Worm (Caenorhabditis elegans) whole organism, L1 larva: ENCODE data around the gene srx-137.

ENCODE experiments used
- C04F5.9 ChIP-seq: sonication (generic microtip); optimal IDR thresholded peaks from 2 replicates; lab custom pipeline; 2016; ENCODE audit warnings: missing genetic modification characterization, missing compliant biosample characterization
- C16A3.4 ChIP-seq: fragments of 150-350 bp; optimal IDR thresholded peaks from 2 replicates; lab custom pipeline; 2014; ENCODE audit warnings: missing biosample characterization, missing genetic modification characterization
- F16B12.6 ChIP-seq: fragments of 150-350 bp; optimal IDR thresholded peaks from 2 replicates; lab custom pipeline; 2014; ENCODE audit warnings: missing biosample characterization, missing genetic modification characterization
- ceh-63 ChIP-seq: fragments of 200-800 bp; sonication (Bioruptor generic); optimal IDR thresholded peaks from 2 replicates; lab custom pipeline; 2018; ENCODE audit warnings: mild to moderate bottlenecking, missing genetic modification characterization, missing compliant biosample characterization
- ceh-88 ChIP-seq: fragments of 200-800 bp; sonication (Bioruptor generic); IDR thresholded peaks from 2 replicates; pipeline ENCODE4 v1.3.6; 2022; ENCODE audit warnings: missing genetic modification characterization, missing compliant biosample characterization
- ceh-90 ChIP-seq: sonication (generic microtip); optimal IDR thresholded peaks from 2 replicates; lab custom pipeline; 2016; ENCODE audit warnings: missing genetic modification characterization, missing compliant biosample characterization
- ces-1 ChIP-seq: fragments of 150-350 bp; optimal IDR thresholded peaks from 2 replicates; lab custom pipeline; 2014; ENCODE audit warnings: missing biosample characterization, missing genetic modification reagents, missing genetic modification characterization
- dsc-1 ChIP-seq: sonication (generic microtip); optimal IDR thresholded peaks from 2 replicates; lab custom pipeline; 2016; ENCODE audit warnings: mild to moderate bottlenecking, missing genetic modification characterization, missing compliant biosample characterization
- efl-1 ChIP-seq, 4 experiments: fragments of 150-350 bp; optimal IDR thresholded peaks in 3 of 4; peaks in 1 of 4; 1 replicate in 1 of 4; 2 replicates in 3 of 4; lab custom pipeline; 2014; ENCODE audit warnings: missing biosample characterization in 2 of 4, missing genetic modification characterization in 2 of 4, missing genetic modification reagents in 2 of 4
- efl-3 ChIP-seq: fragments of 200-800 bp; sonication (Bioruptor generic); optimal IDR thresholded peaks from 2 replicates; lab custom pipeline; 2018; ENCODE audit warnings: mild to moderate bottlenecking, missing genetic modification characterization, missing compliant biosample characterization
- egl-27 ChIP-seq, 2 experiments: fragments of 150-350 bp in 1 of 2; sonication (generic microtip); optimal IDR thresholded peaks; 3 replicates each; lab custom pipeline; 2017 to 2018; ENCODE audit warnings: missing biosample characterization in 2 of 2, missing genetic modification characterization in 2 of 2, missing genetic modification reagents in 2 of 2
- elt-2 ChIP-seq: sonication (generic microtip); optimal IDR thresholded peaks from 2 replicates; lab custom pipeline; 2016; ENCODE audit warnings: missing genetic modification characterization, mild to moderate bottlenecking, inconsistent platforms, missing compliant biosample characterization, missing genetic modification reagents
- elt-3 ChIP-seq, 6 experiments: fragments of 150-350 bp in 1 of 6; sonication (generic microtip); optimal IDR thresholded peaks; 2 replicates each; lab custom pipeline; 2017 to 2018; ENCODE audit warnings: missing biosample characterization in 6 of 6, missing genetic modification characterization in 6 of 6, inconsistent platforms in 1 of 6
- fkh-10 ChIP-seq: sonication (generic microtip); optimal IDR thresholded peaks from 2 replicates; lab custom pipeline; 2017; ENCODE audit warnings: missing biosample characterization, missing genetic modification reagents, missing genetic modification characterization
- fkh-8 ChIP-seq: sonication (generic microtip); optimal IDR thresholded peaks from 2 replicates; lab custom pipeline; 2016; ENCODE audit warnings: mild to moderate bottlenecking, missing genetic modification characterization, missing compliant biosample characterization
- hlh-4 ChIP-seq: sonication (generic microtip); optimal IDR thresholded peaks from 2 replicates; lab custom pipeline; 2016; ENCODE audit warnings: mild to moderate bottlenecking, missing genetic modification characterization, missing compliant biosample characterization
- hpl-2 ChIP-seq: fragments of 150-350 bp; optimal IDR thresholded peaks from 2 replicates; lab custom pipeline; 2014; ENCODE audit warnings: missing biosample characterization, missing genetic modification reagents, missing genetic modification characterization
- irx-1 ChIP-seq: sonication (generic microtip); optimal IDR thresholded peaks from 2 replicates; lab custom pipeline; 2016; ENCODE audit warnings: missing genetic modification characterization, missing compliant biosample characterization
- isw-1 ChIP-seq: fragments of 200-800 bp; sonication (Bioruptor generic); IDR thresholded peaks from 2 replicates; pipeline ENCODE4 v1.3.6; 2022; ENCODE audit warnings: missing genetic modification characterization, missing compliant biosample characterization
- jun-1 ChIP-seq: fragments of 150-350 bp; optimal IDR thresholded peaks from 2 replicates; lab custom pipeline; 2014; ENCODE audit warnings: missing biosample characterization, missing genetic modification reagents, missing genetic modification characterization
- lin-13 ChIP-seq: fragments of 150-350 bp; optimal IDR thresholded peaks from 2 replicates; lab custom pipeline; 2014; ENCODE audit warnings: missing biosample characterization, missing genetic modification reagents, missing genetic modification characterization
- lin-14 ChIP-seq: fragments of 200-800 bp; sonication (Bioruptor generic); optimal IDR thresholded peaks from 2 replicates; lab custom pipeline; 2018; ENCODE audit warnings: mild to moderate bottlenecking, missing genetic modification characterization, moderate library complexity, missing compliant biosample characterization
- lin-39 ChIP-seq: fragments of 150-350 bp; optimal IDR thresholded peaks from 2 replicates; lab custom pipeline; 2014; ENCODE audit warnings: missing biosample characterization, missing genetic modification reagents, missing genetic modification characterization
- lsy-2 ChIP-seq, 2 experiments: fragments of 150-350 bp; optimal IDR thresholded peaks; 2 replicates each; lab custom pipeline; 2014; ENCODE audit warnings: missing biosample characterization in 2 of 2, missing genetic modification characterization in 2 of 2
- nhr-11 ChIP-seq: fragments of 150-350 bp; optimal IDR thresholded peaks from 2 replicates; lab custom pipeline; 2014; ENCODE audit warnings: missing biosample characterization, missing genetic modification characterization
- nhr-19 ChIP-seq: fragments of 200-800 bp; sonication (Bioruptor generic); conservative IDR thresholded peaks from 2 replicates; pipeline ENCODE4 v1.3.6; 2022; ENCODE audit warnings: missing genetic modification characterization, missing compliant biosample characterization
- nhr-20 ChIP-seq: sonication (generic microtip); optimal IDR thresholded peaks from 2 replicates; lab custom pipeline; 2016; ENCODE audit warnings: mild to moderate bottlenecking, missing genetic modification characterization, missing compliant biosample characterization
- nhr-237 ChIP-seq: fragments of 150-350 bp; optimal IDR thresholded peaks from 2 replicates; lab custom pipeline; 2014; ENCODE audit warnings: missing biosample characterization, missing genetic modification characterization
- nhr-28 ChIP-seq: fragments of 150-350 bp; optimal IDR thresholded peaks from 2 replicates; lab custom pipeline; 2014; ENCODE audit warnings: missing biosample characterization, missing genetic modification characterization
- nhr-71 ChIP-seq: sonication (generic microtip); optimal IDR thresholded peaks from 2 replicates; lab custom pipeline; 2016; ENCODE audit warnings: mild to moderate bottlenecking, missing genetic modification characterization, moderate library complexity, missing compliant biosample characterization
- nhr-76 ChIP-seq: sonication (generic microtip); optimal IDR thresholded peaks from 2 replicates; lab custom pipeline; 2017; ENCODE audit warnings: missing biosample characterization, missing genetic modification characterization
- pag-3 ChIP-seq: sonication (generic microtip); optimal IDR thresholded peaks from 2 replicates; lab custom pipeline; 2017; ENCODE audit warnings: missing genetic modification characterization, mild to moderate bottlenecking, missing compliant biosample characterization, antibody characterized with exemption, borderline replicate concordance; ENCODE audit not compliant: insufficient read depth
- pax-3 ChIP-seq: fragments of 200-800 bp; sonication (Bioruptor generic); optimal IDR thresholded peaks from 2 replicates; lab custom pipeline; 2018; ENCODE audit warnings: mild to moderate bottlenecking, missing genetic modification characterization, moderate library complexity, missing compliant biosample characterization
- rnt-1 ChIP-seq: sonication (generic microtip); optimal IDR thresholded peaks from 2 replicates; lab custom pipeline; 2016; ENCODE audit warnings: mild to moderate bottlenecking, missing genetic modification characterization, moderate library complexity, missing compliant biosample characterization
- sptf-1 ChIP-seq: fragments of 150-350 bp; optimal IDR thresholded peaks from 2 replicates; lab custom pipeline; 2014; ENCODE audit warnings: missing biosample characterization, missing genetic modification characterization
- sup-37 ChIP-seq: fragments of 200-800 bp; sonication (Bioruptor generic); optimal IDR thresholded peaks from 2 replicates; lab custom pipeline; 2018; ENCODE audit warnings: mild to moderate bottlenecking, missing genetic modification characterization, missing compliant biosample characterization
- swsn-7 ChIP-seq: sonication (generic microtip); optimal IDR thresholded peaks from 2 replicates; lab custom pipeline; 2016; ENCODE audit warnings: missing genetic modification characterization, missing compliant biosample characterization
- tlp-1 ChIP-seq: fragments of 150-350 bp; optimal IDR thresholded peaks from 2 replicates; lab custom pipeline; 2014; ENCODE audit warnings: missing biosample characterization, missing genetic modification characterization
- unc-30 ChIP-seq: sonication (generic microtip); optimal IDR thresholded peaks from 2 replicates; lab custom pipeline; 2017; ENCODE audit warnings: missing biosample characterization, missing genetic modification characterization
- unc-98 ChIP-seq: fragments of 200-800 bp; sonication (Bioruptor generic); IDR thresholded peaks from 2 replicates; pipeline ENCODE4 v1.3.6; 2022; ENCODE audit warnings: missing genetic modification characterization, missing compliant biosample characterization
- vab-15 ChIP-seq: sonication (generic microtip); optimal IDR thresholded peaks from 2 replicates; lab custom pipeline; 2017; ENCODE audit warnings: missing genotype, mild to moderate bottlenecking, missing genetic modification characterization, missing compliant biosample characterization
- xbp-1 ChIP-seq: sonication (generic microtip); optimal IDR thresholded peaks from 2 replicates; lab custom pipeline; 2016; ENCODE audit warnings: missing genetic modification characterization, missing compliant biosample characterization
- zag-1 ChIP-seq: fragments of 150-350 bp; optimal IDR thresholded peaks from 2 replicates; lab custom pipeline; 2014; ENCODE audit warnings: missing biosample characterization, missing genetic modification characterization

The srx-137 gene

ce11 chrV:13880607-13881006 is 18.0 kb downstream of the srx-137 start, which contains the start of gene T22G5.3:
Gene T22G5.3 (plus strand): TSS chrV:13880907.
- no peak for TF ChIP-seq tlp-1 (tag; lab: Kevin White, UChicago)
- TF ChIP-seq irx-1 (tag; lab: Kevin White, UChicago): no peak
- TF ChIP-seq C16A3.4 (tag; lab: Kevin White, UChicago): no peak
- TF ChIP-seq lin-39 (tag; lab: Kevin White, UChicago): no peak
- TF ChIP-seq nhr-28 (tag; lab: Kevin White, UChicago): no peak
- TF ChIP-seq dsc-1 (tag; lab: Kevin White, UChicago): no peak
- TF ChIP-seq pax-3: no peak
- no peak for TF ChIP-seq ceh-90 (tag; lab: Kevin White, UChicago)
- TF ChIP-seq ces-1 (GFP tag; lab: Kevin White, UChicago): no peak
- no peak for TF ChIP-seq lin-14
- TF ChIP-seq hpl-2 (GFP tag; lab: Kevin White, UChicago): no peak
- TF ChIP-seq ceh-63 (GFP tag; lab: Kevin White, UChicago): no peak
- no peak for TF ChIP-seq isw-1 (GFP tag; lab: Robert Waterston, UW)
- no peak for TF ChIP-seq vab-15 (tag; lab: Kevin White, UChicago)
- TF ChIP-seq fkh-10 (GFP tag; lab: Kevin White, UChicago): no peak

DNA sequence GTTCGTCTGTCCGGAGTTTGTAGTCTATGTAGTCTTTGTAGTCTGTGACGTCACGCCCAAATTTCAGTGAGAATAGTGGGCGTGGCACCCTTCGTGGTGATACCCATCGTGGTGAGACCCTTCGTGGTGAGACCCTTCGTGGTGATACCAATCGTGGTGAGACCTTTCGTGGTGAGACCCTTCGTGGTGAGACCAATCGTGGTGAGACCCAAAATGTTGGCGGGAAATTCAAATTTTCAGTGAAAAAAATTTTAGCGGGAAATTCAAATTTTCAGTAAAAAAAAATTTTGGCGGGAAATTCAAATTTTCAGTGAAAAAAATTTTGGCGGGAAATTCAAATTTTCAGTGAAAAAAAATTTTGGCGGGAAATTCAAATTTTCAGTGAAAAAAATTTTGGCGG is 19.6 kb downstream of the srx-137 start:
- TF ChIP-seq isw-1 (GFP tag; lab: Robert Waterston, UW): peak; percentile 11; the same call in 1 of the 2 replicates
- TF ChIP-seq unc-98: peak; percentile 53; the same call in 1 of the 2 replicates

DNA sequence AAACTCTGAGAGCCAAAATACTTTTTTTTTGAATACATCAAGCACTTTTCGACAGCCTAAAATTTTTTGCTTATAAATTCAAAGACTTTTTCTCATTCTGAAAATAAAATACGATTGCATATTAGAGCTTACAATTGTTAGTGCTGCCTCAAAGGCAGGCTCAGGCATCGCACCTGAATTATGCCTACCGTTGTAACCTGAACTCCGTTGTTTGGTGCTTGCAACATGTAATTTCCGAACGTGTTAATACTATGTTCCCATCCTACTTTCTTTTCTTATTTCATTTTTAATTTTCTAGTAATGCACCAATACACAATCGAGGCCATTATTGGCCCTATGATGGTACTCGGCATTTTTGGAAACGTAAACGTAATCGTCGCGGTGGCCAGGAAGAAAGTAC is 24.8 kb downstream of the srx-137 start, which contains the start of gene srsx-19:
srsx-19 (plus strand) TSS at position 301 of the 400 bp plus-strand sequence.
- TF ChIP-seq efl-3 (no peak), lin-39 (tag; lab: Kevin White, UChicago) (no peak), swsn-7 (tag; lab: Kevin White, UChicago) (no peak), lsy-2 (tag; optimal IDR thresholded peaks at IDR 0.05; lab: Kevin White, UChicago) (no peak), hpl-2 (GFP tag; lab: Kevin White, UChicago) (no peak), elt-3 (tag; optimal IDR thresholded peaks at IDR 0.05; lab: Kevin White, UChicago) (no peak), ceh-88 (no peak), ces-1 (GFP tag; lab: Kevin White, UChicago) (no peak), nhr-71 (tag; lab: Kevin White, UChicago) (no peak), pag-3 (tag; lab: Kevin White, UChicago) (no peak), F16B12.6 (tag; lab: Kevin White, UChicago) (no peak), nhr-76 (no peak)

- TF ChIP-seq lin-13: no peak
- TF ChIP-seq efl-1 (optimal IDR thresholded peaks at IDR 0.05; lab: Kevin White, UChicago): no peak
- peak in 1 of 2 experiments; percentile 6 for TF ChIP-seq efl-1 (GFP tag; optimal IDR thresholded peaks at IDR 0.05 in 1 of 2; lab: Kevin White, UChicago)
These were observed 26.9 kb downstream of the srx-137 start, which contains the start of gene spp-12 for ce11 chrV:13889516-13889915. Gene spp-12 (plus strand): TSS chrV:13889816.

DNA sequence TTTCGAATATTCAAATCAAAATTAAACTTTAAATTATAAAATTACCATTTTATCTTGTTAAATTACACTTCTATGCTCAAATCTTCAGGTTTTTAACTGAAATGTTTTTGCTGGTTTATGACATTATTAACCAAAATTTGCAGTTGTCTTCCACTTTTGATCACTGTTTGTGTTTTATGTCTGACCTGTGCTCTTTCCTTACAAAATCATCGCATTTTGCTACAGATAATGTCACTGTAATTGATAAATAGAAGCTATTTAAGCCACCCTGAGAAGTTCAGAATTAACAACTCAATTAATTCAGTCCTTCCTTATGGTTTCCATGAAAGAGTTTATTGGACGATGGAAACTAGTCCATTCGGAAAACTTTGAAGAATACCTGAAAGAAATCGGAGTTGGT is 27.9 kb downstream of the srx-137 start, which contains the start of gene lbp-8:
lbp-8 (plus strand) TSS at position 301 of the 400 bp plus-strand sequence.
- TF ChIP-seq sup-37 (GFP tag; lab: Kevin White, UChicago) (no peak), unc-98 (no peak), zag-1 (tag; lab: Kevin White, UChicago) (no peak), unc-30 (tag; lab: Kevin White, UChicago) (no peak), hlh-4 (tag; lab: Kevin White, UChicago) (no peak)

ce11 chrV:13891489-13891888 is 28.9 kb downstream of the srx-137 start:
- TF ChIP-seq nhr-237 (tag; lab: Kevin White, UChicago) (no peak), nhr-20 (tag; lab: Kevin White, UChicago) (peak; percentile 33), jun-1 (tag; lab: Kevin White, UChicago) (no peak), xbp-1 (tag; lab: Kevin White, UChicago) (no peak), nhr-19 (GFP tag; lab: Robert Waterston, UW) (0 out of 2 replicates have a peak, but pooled peaks have one; percentile 13), elt-2 (tag; lab: Kevin White, UChicago) (peak; percentile 59), egl-27 (tag; optimal IDR thresholded peaks at IDR 0.05; lab: Kevin White, UChicago) (no peak), nhr-11 (tag; lab: Kevin White, UChicago) (no peak), C04F5.9 (tag; lab: Kevin White, UChicago) (no peak), fkh-8 (tag; lab: Kevin White, UChicago) (no peak), rnt-1 (tag; lab: Kevin White, UChicago) (no peak), ceh-63 (GFP tag; lab: Kevin White, UChicago) (no peak), sptf-1 (no peak), unc-98 (no peak)
